Worm (Caenorhabditis elegans) whole organism, L2 larva: ENCODE results near the gene R144.10.

Source experiments
- C34F6.9 ChIP-seq: fragments of 150-350 bp; optimal IDR thresholded peaks from 2 replicates; lab custom pipeline; 2014; ENCODE audit warnings: missing biosample characterization, missing genetic modification characterization
- F13H6.1 ChIP-seq: sonication (generic microtip); optimal IDR thresholded peaks from 2 replicates; lab custom pipeline; 2016; ENCODE audit warnings: missing genetic modification characterization, missing compliant biosample characterization
- R02D3.7 ChIP-seq: fragments of 150-350 bp; optimal IDR thresholded peaks from 2 replicates; lab custom pipeline; 2014; ENCODE audit warnings: missing biosample characterization, missing genetic modification characterization
- Y55F3AM.14 ChIP-seq: fragments of 200-800 bp; sonication (Bioruptor generic); optimal IDR thresholded peaks from 2 replicates; lab custom pipeline; 2018; ENCODE audit warnings: mild to moderate bottlenecking, missing genetic modification characterization, missing compliant biosample characterization
- ZK546.5 ChIP-seq: sonication (generic microtip); optimal IDR thresholded peaks from 2 replicates; lab custom pipeline; 2017; ENCODE audit warnings: missing biosample characterization, missing genetic modification characterization
- alr-1 ChIP-seq: fragments of 150-350 bp; optimal IDR thresholded peaks from 2 replicates; lab custom pipeline; 2014; ENCODE audit warnings: missing biosample characterization, missing genetic modification characterization
- aly-2 ChIP-seq: fragments of 150-350 bp; optimal IDR thresholded peaks from 2 replicates; lab custom pipeline; 2014; ENCODE audit warnings: missing biosample characterization, missing genetic modification characterization
- ama-1 ChIP-seq: fragments of 150-350 bp; optimal IDR thresholded peaks from 2 replicates; lab custom pipeline; 2018; ENCODE audit warnings: inconsistent platforms
- ceh-16 ChIP-seq: fragments of 150-350 bp; optimal IDR thresholded peaks from 2 replicates; lab custom pipeline; 2014; ENCODE audit warnings: missing biosample characterization, missing genetic modification characterization
- crh-2 ChIP-seq: sonication (generic microtip); optimal IDR thresholded peaks from 2 replicates; lab custom pipeline; 2017; ENCODE audit warnings: missing biosample characterization, missing genetic modification characterization
- dmd-4 ChIP-seq: sonication (generic microtip); optimal IDR thresholded peaks from 2 replicates; lab custom pipeline; 2017; ENCODE audit warnings: missing biosample characterization, missing genetic modification characterization
- egl-27 ChIP-seq: sonication (generic microtip); optimal IDR thresholded peaks from 3 replicates; lab custom pipeline; 2017; ENCODE audit warnings: missing biosample characterization, missing genetic modification reagents, missing genetic modification characterization
- lin-13 ChIP-seq: fragments of 150-350 bp; optimal IDR thresholded peaks from 2 replicates; lab custom pipeline; 2014; ENCODE audit warnings: missing biosample characterization, missing genetic modification reagents, missing genetic modification characterization
- lin-39 ChIP-seq: fragments of 150-350 bp; optimal IDR thresholded peaks from 2 replicates; lab custom pipeline; 2014; ENCODE audit warnings: missing biosample characterization, missing genetic modification reagents, missing genetic modification characterization
- mab-5 ChIP-seq: fragments of 150-350 bp; optimal IDR thresholded peaks from 2 replicates; lab custom pipeline; 2014; ENCODE audit warnings: missing biosample characterization, missing genetic modification characterization
- mdl-1 ChIP-seq, 2 experiments: fragments of 150-350 bp in 1 of 2; sonication (generic microtip) in 1 of 2; optimal IDR thresholded peaks; 2 replicates each; lab custom pipeline; 2017; ENCODE audit warnings: missing biosample characterization in 2 of 2, missing genetic modification characterization in 2 of 2
- nhr-10 ChIP-seq: sonication (generic microtip); optimal IDR thresholded peaks from 2 replicates; lab custom pipeline; 2017; ENCODE audit warnings: missing biosample characterization, missing genetic modification characterization
- nhr-11 ChIP-seq: fragments of 150-350 bp; optimal IDR thresholded peaks from 2 replicates; lab custom pipeline; 2014; ENCODE audit warnings: missing biosample characterization, missing genetic modification characterization
- nhr-129 ChIP-seq: fragments of 150-350 bp; optimal IDR thresholded peaks from 2 replicates; lab custom pipeline; 2014; ENCODE audit warnings: missing biosample characterization, missing genetic modification characterization
- nhr-23 ChIP-seq: fragments of 150-350 bp; optimal IDR thresholded peaks from 2 replicates; lab custom pipeline; 2014; ENCODE audit warnings: missing biosample characterization, missing genetic modification reagents, missing genetic modification characterization
- nhr-237 ChIP-seq: fragments of 150-350 bp; optimal IDR thresholded peaks from 2 replicates; lab custom pipeline; 2014; ENCODE audit warnings: missing biosample characterization, missing genetic modification characterization
- nhr-25 ChIP-seq: fragments of 150-350 bp; sonication (generic microtip); optimal IDR thresholded peaks from 3 replicates; lab custom pipeline; 2014; ENCODE audit warnings: missing biosample characterization, missing genetic modification characterization
- nhr-77 ChIP-seq: fragments of 150-350 bp; optimal IDR thresholded peaks from 2 replicates; lab custom pipeline; 2014; ENCODE audit warnings: missing biosample characterization, missing genetic modification characterization
- peb-1 ChIP-seq: fragments of 150-350 bp; optimal IDR thresholded peaks from 2 replicates; lab custom pipeline; 2014; ENCODE audit warnings: missing biosample characterization, missing genetic modification characterization
- sma-3 ChIP-seq: sonication (generic microtip); optimal IDR thresholded peaks from 2 replicates; lab custom pipeline; 2016; ENCODE audit warnings: missing genetic modification reagents, missing genetic modification characterization, missing compliant biosample characterization
- sma-9 ChIP-seq, 2 experiments: fragments of 150-350 bp in 1 of 2; sonication (generic microtip) in 1 of 2; optimal IDR thresholded peaks; 2 replicates each; lab custom pipeline; 2014 to 2016; ENCODE audit warnings: missing genetic modification characterization in 2 of 2, mild to moderate bottlenecking in 1 of 2, missing biosample characterization in 1 of 2, missing compliant biosample characterization in 1 of 2, missing genetic modification reagents in 1 of 2, moderate library complexity in 1 of 2
- snpc-4 ChIP-seq: fragments of 150-350 bp; optimal IDR thresholded peaks from 2 replicates; lab custom pipeline; 2014; ENCODE audit warnings: missing biosample characterization, missing genetic modification characterization
- unc-39 ChIP-seq: fragments of 150-350 bp; optimal IDR thresholded peaks from 2 replicates; lab custom pipeline; 2014; ENCODE audit warnings: missing biosample characterization, missing genetic modification characterization
- unc-62 ChIP-seq: fragments of 150-350 bp; optimal IDR thresholded peaks from 2 replicates; lab custom pipeline; 2014; ENCODE audit warnings: missing biosample characterization, missing genetic modification reagents, missing genetic modification characterization
- ztf-1 ChIP-seq: fragments of 200-800 bp; sonication (Bioruptor generic); conservative IDR thresholded peaks from 2 replicates; pipeline ENCODE4 v1.3.6; 2022; ENCODE audit warnings: missing genetic modification characterization, missing compliant biosample characterization
- ztf-11 ChIP-seq: sonication (generic microtip); optimal IDR thresholded peaks from 2 replicates; lab custom pipeline; 2017; ENCODE audit warnings: missing biosample characterization, missing genetic modification characterization

R144.10 gene

DNA sequence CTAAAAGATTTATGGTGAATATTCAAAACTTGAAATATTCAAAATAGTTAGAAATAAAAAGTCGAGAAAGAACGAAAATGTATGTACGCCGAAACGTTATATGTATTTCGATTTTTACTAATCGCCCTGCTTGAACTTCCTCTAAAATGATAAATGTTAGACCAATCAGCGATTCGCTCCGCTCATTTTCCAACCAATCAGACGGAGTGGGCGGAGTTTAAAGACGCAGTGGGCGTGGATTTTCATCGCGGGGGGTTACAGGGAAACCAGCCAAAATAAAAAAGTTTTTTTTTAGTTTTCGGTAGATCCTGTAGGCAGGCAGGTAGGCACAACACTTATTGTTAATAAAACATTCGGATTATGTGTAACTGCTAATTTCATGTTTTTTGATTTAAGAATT is 49.2 kb downstream of the R144.10 start:
- no peak for TF ChIP-seq unc-39 (tag; lab: Kevin White, UChicago)
- no peak for TF ChIP-seq F13H6.1
- TF ChIP-seq peb-1 (tag; lab: Kevin White, UChicago) = no peak
- no peak for TF ChIP-seq lin-13 (GFP tag; lab: Kevin White, UChicago)
- TF ChIP-seq alr-1 = no peak
- TF ChIP-seq nhr-23 (tag; lab: Kevin White, UChicago) = no peak
- TF ChIP-seq dmd-4 (tag; lab: Kevin White, UChicago) = no peak
- no peak for TF ChIP-seq ama-1 (lab: Kevin White, UChicago)
- no peak for TF ChIP-seq ceh-16 (tag; lab: Kevin White, UChicago)
- no peak for TF ChIP-seq nhr-77 (tag; lab: Kevin White, UChicago)
- TF ChIP-seq crh-2 (tag; lab: Kevin White, UChicago) = no peak
- TF ChIP-seq sma-3 (GFP tag; lab: Kevin White, UChicago) = no peak
- TF ChIP-seq R02D3.7 (tag; lab: Kevin White, UChicago) = no peak
- no peak for TF ChIP-seq C34F6.9 (tag; lab: Kevin White, UChicago)
- no peak for TF ChIP-seq ztf-1 (GFP tag; lab: Robert Waterston, UW)
- TF ChIP-seq unc-62 (GFP tag; lab: Kevin White, UChicago) = no peak
- no peak for TF ChIP-seq nhr-129 (tag; lab: Kevin White, UChicago)
- TF ChIP-seq nhr-25 (tag; lab: Kevin White, UChicago) = no peak
- no peak for TF ChIP-seq mab-5

DNA sequence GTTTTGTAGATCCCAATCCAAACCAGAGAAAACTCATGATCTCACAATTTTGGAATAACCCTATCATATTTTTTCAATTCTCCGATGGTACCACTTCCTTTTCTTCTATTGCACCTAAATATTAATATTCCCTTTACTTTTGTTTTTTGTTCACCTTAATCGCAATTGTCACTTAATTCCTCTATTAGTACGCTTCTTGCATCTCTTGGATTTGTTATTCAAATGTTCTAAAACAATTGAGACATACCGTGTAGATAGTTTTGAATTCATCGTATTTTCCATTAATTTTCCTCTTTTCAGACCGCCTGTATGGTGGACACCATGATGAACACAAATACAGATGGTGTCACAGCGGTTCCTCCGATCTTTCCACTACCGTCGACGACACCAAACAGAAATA is 50.3 kb downstream of the R144.10 start, which contains the start of gene flh-2:
TSS of gene flh-2 (plus strand) at position 301 of the 400 bp plus-strand sequence.
- no peak for TF ChIP-seq mab-5
- TF ChIP-seq lin-39 (tag; lab: Kevin White, UChicago) = no peak
- TF ChIP-seq Y55F3AM.14 (GFP tag; lab: Kevin White, UChicago) = no peak
- TF ChIP-seq ztf-11 (tag; lab: Kevin White, UChicago) = no peak
- TF ChIP-seq nhr-237 (tag; lab: Kevin White, UChicago) = no peak
- TF ChIP-seq nhr-23 (tag; lab: Kevin White, UChicago) = no peak
- no peak for TF ChIP-seq alr-1
- TF ChIP-seq nhr-10 (tag; lab: Kevin White, UChicago) = no peak
- no peak for TF ChIP-seq sma-9 (GFP tag; optimal IDR thresholded peaks at IDR 0.05; lab: Kevin White, UChicago)
- no peak for TF ChIP-seq sma-9 (tag; optimal IDR thresholded peaks at IDR 0.05; lab: Kevin White, UChicago)
- TF ChIP-seq aly-2 (tag; lab: Kevin White, UChicago) = no peak
- no peak for TF ChIP-seq nhr-129 (tag; lab: Kevin White, UChicago)
- no peak for TF ChIP-seq unc-39 (tag; lab: Kevin White, UChicago)
- no peak for TF ChIP-seq snpc-4 (tag; lab: Kevin White, UChicago)
- no peak for TF ChIP-seq mdl-1 (tag; optimal IDR thresholded peaks at IDR 0.05; lab: Kevin White, UChicago)
- TF ChIP-seq nhr-11 (tag; lab: Kevin White, UChicago) = no peak
- TF ChIP-seq R02D3.7 (tag; lab: Kevin White, UChicago) = no peak
- no peak for TF ChIP-seq ceh-16 (tag; lab: Kevin White, UChicago)
- no peak for TF ChIP-seq unc-62 (GFP tag; lab: Kevin White, UChicago)
- no peak for TF ChIP-seq ZK546.5
- no peak for TF ChIP-seq egl-27 (tag; lab: Kevin White, UChicago)
